Fruit fly (Drosophila melanogaster): Measurements from ENCODE around the gene CG11977.

Gene CG11977

DNA sequence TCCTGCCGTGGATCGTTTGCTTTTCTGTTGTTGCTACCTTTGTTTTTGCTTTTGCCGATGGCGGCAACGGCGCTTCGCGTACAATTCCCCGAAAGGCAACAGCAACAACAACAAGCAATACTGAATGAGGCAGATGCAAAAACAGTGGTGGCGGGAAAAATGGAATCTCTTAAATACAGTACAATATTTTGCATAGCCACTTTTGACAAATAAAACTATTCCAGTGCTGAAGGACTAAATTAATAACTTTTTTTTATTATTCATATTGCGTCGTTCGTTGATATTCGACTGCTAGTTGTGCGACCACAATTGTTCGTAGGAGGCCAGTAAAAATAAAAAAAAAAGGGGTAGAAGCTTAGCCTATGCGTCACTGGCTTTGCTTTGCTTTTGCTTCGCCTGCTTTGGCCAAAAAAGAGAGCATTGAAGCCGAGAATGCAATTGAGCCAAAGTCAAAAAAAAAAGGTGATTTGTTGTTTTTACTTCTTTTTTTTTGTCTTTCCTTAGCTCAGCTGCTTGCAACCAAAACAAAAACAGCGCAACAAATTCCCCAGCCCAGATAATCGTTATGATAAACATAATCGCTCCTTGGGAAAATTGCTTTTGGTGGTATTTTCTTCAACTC is 34.4 kb downstream of the CG11977 start (continued):
- TF ChIP-seq CG30020 (tag; optimal IDR thresholded peaks at IDR 0.05): peak; percentile 19
- peak; percentile 76 for TF ChIP-seq pb (GFP tag; optimal IDR thresholded peaks at IDR 0.05)
- peak; percentile 92 for TF ChIP-seq H15 (GFP tag; IDR thresholded peaks at IDR 0.05)
- peak; percentile 75 for TF ChIP-seq CG16863 (GFP tag; optimal IDR thresholded peaks at IDR 0.05)
- peak; percentile 67 for TF ChIP-seq Spps (tag; optimal IDR thresholded peaks at IDR 0.05)
- TF ChIP-seq BtbVII (GFP tag; optimal IDR thresholded peaks at IDR 0.05): peak; percentile 85
- no peak for TF ChIP-seq lov (optimal IDR thresholded peaks at IDR 0.05)
- TF ChIP-seq lov (GFP tag; IDR thresholded peaks at IDR 0.05): peak; percentile 85
- TF ChIP-seq CG8944 (GFP tag; optimal IDR thresholded peaks at IDR 0.05): peak; percentile 45
- peak; percentile 78 for TF ChIP-seq CG13775 (GFP tag; optimal IDR thresholded peaks at IDR 0.05)
- TF ChIP-seq CG3065 (GFP tag; optimal IDR thresholded peaks at IDR 0.05): peak; percentile 58
- TF ChIP-seq CG2712 (tag; optimal IDR thresholded peaks at IDR 0.05): peak; percentile 86
- peak; percentile 69 for TF ChIP-seq CG10274 (GFP tag; optimal IDR thresholded peaks at IDR 0.05)
- no peak; the same call in 1 of the 2 replicates for TF ChIP-seq dimm (GFP tag; IDR thresholded peaks at IDR 0.05)
- TF ChIP-seq CG4282 (GFP tag; optimal IDR thresholded peaks at IDR 0.05): peak; percentile 52
- TF ChIP-seq ems (GFP tag; optimal IDR thresholded peaks at IDR 0.05): peak; percentile 85
- TF ChIP-seq Eip74EF (GFP tag; optimal IDR thresholded peaks at IDR 0.05): peak in 1 of 2 experiments; percentile 68
- peak; percentile 18 for TF ChIP-seq p53 (GFP tag; optimal IDR thresholded peaks at IDR 0.05)
- TF ChIP-seq CG15514 (GFP tag; optimal IDR thresholded peaks at IDR 0.05): peak; percentile 75
- TF ChIP-seq Taf1 (GFP tag; IDR thresholded peaks at IDR 0.05): peak; percentile 74
- no peak for TF ChIP-seq stwl (tag; optimal IDR thresholded peaks at IDR 0.05)
- TF ChIP-seq CG5953 (GFP tag; IDR thresholded peaks at IDR 0.05): peak; percentile 93
- TF ChIP-seq NFAT (GFP tag; IDR thresholded peaks at IDR 0.05): peak; percentile 84
- peak; percentile 75 for TF ChIP-seq CG1233 (GFP tag; optimal IDR thresholded peaks at IDR 0.05)
- TF ChIP-seq CG4360 (GFP tag; IDR thresholded peaks at IDR 0.05): peak; percentile 92
- peak; percentile 87 for TF ChIP-seq Meics (GFP tag; optimal IDR thresholded peaks at IDR 0.05)
- TF ChIP-seq Antp (GFP tag; optimal IDR thresholded peaks at IDR 0.05): peak; percentile 79
- peak; percentile 87 for TF ChIP-seq mam (GFP tag; optimal IDR thresholded peaks at IDR 0.05)
- peak; percentile 95 for TF ChIP-seq corto (GFP tag; optimal IDR thresholded peaks at IDR 0.05)
- TF ChIP-seq Mrtf (GFP tag; IDR thresholded peaks at IDR 0.05): peak; percentile 86
- TF ChIP-seq CrebB (tag; optimal IDR thresholded peaks at IDR 0.05): peak; percentile 74
- TF ChIP-seq CG18599 (GFP tag; optimal IDR thresholded peaks at IDR 0.05): peak; percentile 92
- TF ChIP-seq CG15696 (tag; optimal IDR thresholded peaks at IDR 0.05): no peak
- TF ChIP-seq CG16815 (GFP tag; optimal IDR thresholded peaks at IDR 0.05): peak; percentile 57
- TF ChIP-seq Drgx (GFP tag; IDR thresholded peaks at IDR 0.05): peak; percentile 99
- peak in 1 of 2 experiments; percentile 88 for TF ChIP-seq eve (GFP tag; optimal IDR thresholded peaks at IDR 0.05)
- TF ChIP-seq B-H1 (GFP tag; IDR thresholded peaks at IDR 0.05): peak; percentile 87; the same call in 2 of the 3 replicates
- peak; percentile 82 for TF ChIP-seq CG1602 (GFP tag; optimal IDR thresholded peaks at IDR 0.05)
- TF ChIP-seq Fer2 (tag; optimal IDR thresholded peaks at IDR 0.05): peak; percentile 49
- TF ChIP-seq CG12236 (GFP tag; optimal IDR thresholded peaks at IDR 0.05): peak; percentile 65
- no peak for TF ChIP-seq nerfin-2 (GFP tag; IDR thresholded peaks at IDR 0.05; ENCODE audit: partially characterized antibody)
- peak; percentile 91 for TF ChIP-seq NfI (GFP tag; optimal IDR thresholded peaks at IDR 0.05)
- peak; percentile 76 for TF ChIP-seq CG12299 (tag; optimal IDR thresholded peaks at IDR 0.05)
- TF ChIP-seq abd-A (tag; optimal IDR thresholded peaks at IDR 0.05): no peak
- TF ChIP-seq HLH3B (GFP tag; IDR thresholded peaks at IDR 0.05): peak; percentile 92
- peak; percentile 92 for TF ChIP-seq Dbx (GFP tag; IDR thresholded peaks at IDR 0.05)
- no peak for TF ChIP-seq sc (optimal IDR thresholded peaks at IDR 0.05)
- TF ChIP-seq sc (GFP tag; optimal IDR thresholded peaks at IDR 0.05): peak; percentile 61
- TF ChIP-seq pum (GFP tag; optimal IDR thresholded peaks at IDR 0.05): peak; percentile 82
- TF ChIP-seq CG1529 (GFP tag; optimal IDR thresholded peaks at IDR 0.05): peak; percentile 87
